Worm (Caenorhabditis elegans) whole organism, L1 larva: Measurements from ENCODE around the gene fbxa-176.

Experiments used
- C16A3.4 ChIP-seq: fragments of 150-350 bp; optimal IDR thresholded peaks from 2 replicates; lab custom pipeline; 2014; ENCODE audit warnings: missing biosample characterization, missing genetic modification characterization
- C34B4.2 ChIP-seq: sonication (generic microtip); optimal IDR thresholded peaks from 2 replicates; lab custom pipeline; 2017; ENCODE audit warnings: mild to moderate bottlenecking, missing genetic modification characterization, missing compliant biosample characterization
- aly-2 ChIP-seq: fragments of 150-350 bp; optimal IDR thresholded peaks from 2 replicates; lab custom pipeline; 2014; ENCODE audit warnings: missing biosample characterization, missing genetic modification characterization
- ama-1 ChIP-seq: fragments of 150-350 bp; optimal IDR thresholded peaks from 2 replicates; lab custom pipeline; 2014
- ceh-63 ChIP-seq: fragments of 200-800 bp; sonication (Bioruptor generic); optimal IDR thresholded peaks from 2 replicates; lab custom pipeline; 2018; ENCODE audit warnings: mild to moderate bottlenecking, missing genetic modification characterization, missing compliant biosample characterization
- ceh-8 ChIP-seq: fragments of 200-800 bp; sonication (Bioruptor generic); optimal IDR thresholded peaks from 2 replicates; lab custom pipeline; 2018; ENCODE audit warnings: mild to moderate bottlenecking, missing genetic modification characterization, moderate library complexity, missing compliant biosample characterization
- dpl-1 ChIP-seq, 3 experiments: fragments of 150-350 bp in 2 of 3; sonication (generic microtip) in 1 of 3; optimal IDR thresholded peaks; 2 replicates each; lab custom pipeline; 2014 to 2017; ENCODE audit warnings: missing biosample characterization in 3 of 3, missing genetic modification characterization in 3 of 3, missing genetic modification reagents in 3 of 3
- dsc-1 ChIP-seq: sonication (generic microtip); optimal IDR thresholded peaks from 2 replicates; lab custom pipeline; 2016; ENCODE audit warnings: mild to moderate bottlenecking, missing genetic modification characterization, missing compliant biosample characterization
- efl-1 ChIP-seq, 4 experiments: fragments of 150-350 bp; optimal IDR thresholded peaks in 3 of 4; peaks in 1 of 4; 1 replicate in 1 of 4; 2 replicates in 3 of 4; lab custom pipeline; 2014; ENCODE audit warnings: missing biosample characterization in 2 of 4, missing genetic modification characterization in 2 of 4, missing genetic modification reagents in 2 of 4
- egl-27 ChIP-seq, 2 experiments: fragments of 150-350 bp in 1 of 2; sonication (generic microtip); optimal IDR thresholded peaks; 3 replicates each; lab custom pipeline; 2017 to 2018; ENCODE audit warnings: missing biosample characterization in 2 of 2, missing genetic modification characterization in 2 of 2, missing genetic modification reagents in 2 of 2
- elt-2 ChIP-seq: sonication (generic microtip); optimal IDR thresholded peaks from 2 replicates; lab custom pipeline; 2016; ENCODE audit warnings: missing genetic modification characterization, mild to moderate bottlenecking, inconsistent platforms, missing compliant biosample characterization, missing genetic modification reagents
- fkh-4 ChIP-seq: sonication (generic microtip); optimal IDR thresholded peaks from 2 replicates; lab custom pipeline; 2016; ENCODE audit warnings: missing compliant biosample characterization, missing genetic modification characterization, borderline replicate concordance
- fkh-8 ChIP-seq: sonication (generic microtip); optimal IDR thresholded peaks from 2 replicates; lab custom pipeline; 2016; ENCODE audit warnings: mild to moderate bottlenecking, missing genetic modification characterization, missing compliant biosample characterization
- fos-1 ChIP-seq: fragments of 150-350 bp; optimal IDR thresholded peaks from 2 replicates; lab custom pipeline; 2014; ENCODE audit warnings: missing biosample characterization, missing genetic modification characterization
- hlh-4 ChIP-seq: sonication (generic microtip); optimal IDR thresholded peaks from 2 replicates; lab custom pipeline; 2016; ENCODE audit warnings: mild to moderate bottlenecking, missing genetic modification characterization, missing compliant biosample characterization
- hpl-2 ChIP-seq: fragments of 150-350 bp; optimal IDR thresholded peaks from 2 replicates; lab custom pipeline; 2014; ENCODE audit warnings: missing biosample characterization, missing genetic modification reagents, missing genetic modification characterization
- irx-1 ChIP-seq: sonication (generic microtip); optimal IDR thresholded peaks from 2 replicates; lab custom pipeline; 2016; ENCODE audit warnings: missing genetic modification characterization, missing compliant biosample characterization
- lin-15B ChIP-seq: fragments of 150-350 bp; sonication (generic microtip); optimal IDR thresholded peaks from 3 replicates; lab custom pipeline; 2014; ENCODE audit warnings: missing biosample characterization, missing genetic modification characterization
- lin-35 ChIP-seq, 2 experiments: fragments of 150-350 bp; optimal IDR thresholded peaks; 2 replicates each; lab custom pipeline; 2014; ENCODE audit warnings: missing biosample characterization in 2 of 2, missing genetic modification characterization in 2 of 2, missing genetic modification reagents in 2 of 2
- lin-39 ChIP-seq: fragments of 150-350 bp; optimal IDR thresholded peaks from 2 replicates; lab custom pipeline; 2014; ENCODE audit warnings: missing biosample characterization, missing genetic modification reagents, missing genetic modification characterization
- lir-3 ChIP-seq: sonication (generic microtip); optimal IDR thresholded peaks from 2 replicates; lab custom pipeline; 2016; ENCODE audit warnings: mild to moderate bottlenecking, missing genetic modification characterization, moderate library complexity, missing compliant biosample characterization; ENCODE audit not compliant: poor library complexity
- mep-1 ChIP-seq: fragments of 150-350 bp; optimal IDR thresholded peaks from 2 replicates; lab custom pipeline; 2014; ENCODE audit warnings: missing biosample characterization, missing genetic modification characterization
- nhr-12 ChIP-seq: sonication (generic microtip); optimal IDR thresholded peaks from 2 replicates; lab custom pipeline; 2017; ENCODE audit warnings: missing biosample characterization, missing genetic modification characterization
- nhr-19 ChIP-seq: fragments of 200-800 bp; sonication (Bioruptor generic); conservative IDR thresholded peaks from 2 replicates; pipeline ENCODE4 v1.3.6; 2022; ENCODE audit warnings: missing genetic modification characterization, missing compliant biosample characterization
- nhr-47 ChIP-seq: sonication (generic microtip); optimal IDR thresholded peaks from 2 replicates; lab custom pipeline; 2016; ENCODE audit warnings: mild to moderate bottlenecking, missing genetic modification characterization, moderate library complexity, missing compliant biosample characterization
- nhr-77 ChIP-seq: fragments of 150-350 bp; optimal IDR thresholded peaks from 2 replicates; lab custom pipeline; 2014; ENCODE audit warnings: missing biosample characterization, missing genetic modification characterization
- nhr-85 ChIP-seq: sonication (generic microtip); peaks from one replicate; lab custom pipeline; 2016; ENCODE audit warnings: missing genetic modification characterization, inconsistent platforms, missing compliant biosample characterization
- rnt-1 ChIP-seq: sonication (generic microtip); optimal IDR thresholded peaks from 2 replicates; lab custom pipeline; 2016; ENCODE audit warnings: mild to moderate bottlenecking, missing genetic modification characterization, moderate library complexity, missing compliant biosample characterization
- snpc-4 ChIP-seq: fragments of 150-350 bp; optimal IDR thresholded peaks from 2 replicates; lab custom pipeline; 2014; ENCODE audit warnings: missing biosample characterization, missing genetic modification characterization
- snu-23 ChIP-seq: sonication (generic microtip); optimal IDR thresholded peaks from 2 replicates; lab custom pipeline; 2016; ENCODE audit warnings: missing genetic modification characterization, missing compliant biosample characterization
- sox-4 ChIP-seq: sonication (generic microtip); optimal IDR thresholded peaks from 2 replicates; lab custom pipeline; 2016; ENCODE audit warnings: missing genetic modification characterization, missing compliant biosample characterization
- sptf-1 ChIP-seq: fragments of 150-350 bp; optimal IDR thresholded peaks from 2 replicates; lab custom pipeline; 2014; ENCODE audit warnings: missing biosample characterization, missing genetic modification characterization
- sup-37 ChIP-seq: fragments of 200-800 bp; sonication (Bioruptor generic); optimal IDR thresholded peaks from 2 replicates; lab custom pipeline; 2018; ENCODE audit warnings: mild to moderate bottlenecking, missing genetic modification characterization, missing compliant biosample characterization
- swsn-7 ChIP-seq: sonication (generic microtip); optimal IDR thresholded peaks from 2 replicates; lab custom pipeline; 2016; ENCODE audit warnings: missing genetic modification characterization, missing compliant biosample characterization
- tlp-1 ChIP-seq: fragments of 150-350 bp; optimal IDR thresholded peaks from 2 replicates; lab custom pipeline; 2014; ENCODE audit warnings: missing biosample characterization, missing genetic modification characterization
- unc-30 ChIP-seq: sonication (generic microtip); optimal IDR thresholded peaks from 2 replicates; lab custom pipeline; 2017; ENCODE audit warnings: missing biosample characterization, missing genetic modification characterization
- unc-62 ChIP-seq: fragments of 150-350 bp; optimal IDR thresholded peaks from 2 replicates; lab custom pipeline; 2014; ENCODE audit warnings: missing biosample characterization, missing genetic modification reagents, missing genetic modification characterization
- unc-98 ChIP-seq: fragments of 200-800 bp; sonication (Bioruptor generic); IDR thresholded peaks from 2 replicates; pipeline ENCODE4 v1.3.6; 2022; ENCODE audit warnings: missing genetic modification characterization, missing compliant biosample characterization
- xbp-1 ChIP-seq: sonication (generic microtip); optimal IDR thresholded peaks from 2 replicates; lab custom pipeline; 2016; ENCODE audit warnings: missing genetic modification characterization, missing compliant biosample characterization

Gene fbxa-176

ce11 chrV:17538279-17538896 is 11.1 kb upstream of the fbxa-176 start, which contains the start of gene C18D4.6 (continued):
- TF ChIP-seq hlh-4 (tag; lab: Kevin White, UChicago) (no peak), sptf-1 (tag; lab: Kevin White, UChicago) (no peak), nhr-19 (no peak), egl-27 (tag; optimal IDR thresholded peaks at IDR 0.05; lab: Kevin White, UChicago) (no peak), nhr-77 (tag; lab: Kevin White, UChicago) (no peak), xbp-1 (tag; lab: Kevin White, UChicago) (no peak), lir-3 (tag; lab: Kevin White, UChicago) (no peak), unc-30 (tag; lab: Kevin White, UChicago) (no peak), fos-1 (tag; lab: Kevin White, UChicago) (no peak), unc-62 (GFP tag; lab: Kevin White, UChicago) (no peak), C16A3.4 (tag; lab: Kevin White, UChicago) (no peak), lin-15B (peak; percentile 23), irx-1 (tag; lab: Kevin White, UChicago) (no peak), aly-2 (tag; lab: Kevin White, UChicago) (no peak), ama-1 (lab: Kevin White, UChicago) (no peak)
- TF ChIP-seq, all 84 proteins: peak for 8

ce11 chrV:17539289-17539688 is 10.2 kb upstream of the fbxa-176 start:
- peak; percentile 2 for TF ChIP-seq dsc-1 (tag; lab: Kevin White, UChicago)
- no peak for TF ChIP-seq ceh-63 (GFP tag; lab: Kevin White, UChicago)
- TF ChIP-seq sptf-1 (tag; lab: Kevin White, UChicago), result no peak

- TF ChIP-seq ceh-8, result no peak
These were observed 9.2 kb upstream of the fbxa-176 start, which contains the start of gene srz-25 for ce11 chrV:17540295-17540694. Gene srz-25, plus strand, starts transcription at chrV:17540595.

- no peak for TF ChIP-seq tlp-1 (tag; lab: Kevin White, UChicago)
- no peak for TF ChIP-seq C34B4.2 (tag; lab: Kevin White, UChicago)
- TF ChIP-seq nhr-77 (tag; lab: Kevin White, UChicago), result no peak
- TF ChIP-seq efl-1 (optimal IDR thresholded peaks at IDR 0.05; lab: Kevin White, UChicago), result no peak
- TF ChIP-seq efl-1 (GFP tag; optimal IDR thresholded peaks at IDR 0.05 in 1 of 2; lab: Kevin White, UChicago), result peak in 1 of 2 experiments; percentile 71
- no peak for TF ChIP-seq fkh-8 (tag; lab: Kevin White, UChicago)
- TF ChIP-seq nhr-47 (tag; lab: Kevin White, UChicago), result no peak
- TF ChIP-seq rnt-1 (tag; lab: Kevin White, UChicago), result peak; percentile 8
- TF ChIP-seq sox-4 (tag; lab: Kevin White, UChicago), result no peak
- peak; percentile 12 for TF ChIP-seq snpc-4 (tag; lab: Kevin White, UChicago)
- TF ChIP-seq sup-37, result no peak
- no peak for TF ChIP-seq snu-23 (GFP tag; lab: Kevin White, UChicago)
These were observed 7.2 kb upstream of the fbxa-176 start for ce11 chrV:17542304-17542703.

ce11 chrV:17546931-17547330 is 2.5 kb upstream of the fbxa-176 start:
- peak; percentile 36 for TF ChIP-seq elt-2 (tag; lab: Kevin White, UChicago)
- TF ChIP-seq dpl-1 (GFP tag; optimal IDR thresholded peaks at IDR 0.05; lab: Kevin White, UChicago), result no peak

- TF ChIP-seq mep-1 (tag; lab: Kevin White, UChicago), result no peak
- no peak for TF ChIP-seq lin-35 (GFP tag; optimal IDR thresholded peaks at IDR 0.05; lab: Kevin White, UChicago)
- TF ChIP-seq nhr-12 (tag; lab: Kevin White, UChicago), result no peak
- no peak for TF ChIP-seq elt-2 (tag; lab: Kevin White, UChicago)
- no peak for TF ChIP-seq lin-39 (tag; lab: Kevin White, UChicago)
- TF ChIP-seq nhr-85 (tag; lab: Kevin White, UChicago), result no peak
- no peak for TF ChIP-seq nhr-47 (tag; lab: Kevin White, UChicago)
- no peak for TF ChIP-seq swsn-7 (tag; lab: Kevin White, UChicago)
- no peak for TF ChIP-seq unc-98 (GFP tag; lab: Robert Waterston, UW)
- TF ChIP-seq hpl-2 (GFP tag; lab: Kevin White, UChicago), result no peak
- no peak for TF ChIP-seq aly-2 (tag; lab: Kevin White, UChicago)
- no peak for TF ChIP-seq snpc-4 (tag; lab: Kevin White, UChicago)
- no peak for TF ChIP-seq sox-4 (tag; lab: Kevin White, UChicago)
- TF ChIP-seq dpl-1 (GFP tag; optimal IDR thresholded peaks at IDR 0.05; lab: Kevin White, UChicago), result no peak
- no peak for TF ChIP-seq fkh-4 (tag; lab: Kevin White, UChicago)
- TF ChIP-seq, all 84 proteins: peak for 0
These were observed 840 bp upstream of the fbxa-176 start for ce11 chrV:17548635-17549034.
